Worm (Caenorhabditis elegans) whole organism, L4/young adult: ENCODE data around the gene R07B1.13.

Experiments
- W03F9.2 ChIP-seq: fragments of 150-350 bp; optimal IDR thresholded peaks from 2 replicates; lab custom pipeline; 2014; ENCODE audit warnings: missing biosample characterization, missing genetic modification characterization
- dao-5 ChIP-seq: sonication (generic microtip); optimal IDR thresholded peaks from 2 replicates; lab custom pipeline; 2016; ENCODE audit warnings: missing genotype, missing genetic modification characterization, moderate library complexity, missing compliant biosample characterization
- him-1 ChIP-seq: sonication (generic microtip); optimal IDR thresholded peaks from 2 replicates; lab custom pipeline; 2016; ENCODE audit warnings: missing genotype, missing genetic modification reagents, missing genetic modification characterization, missing compliant biosample characterization

DNA sequence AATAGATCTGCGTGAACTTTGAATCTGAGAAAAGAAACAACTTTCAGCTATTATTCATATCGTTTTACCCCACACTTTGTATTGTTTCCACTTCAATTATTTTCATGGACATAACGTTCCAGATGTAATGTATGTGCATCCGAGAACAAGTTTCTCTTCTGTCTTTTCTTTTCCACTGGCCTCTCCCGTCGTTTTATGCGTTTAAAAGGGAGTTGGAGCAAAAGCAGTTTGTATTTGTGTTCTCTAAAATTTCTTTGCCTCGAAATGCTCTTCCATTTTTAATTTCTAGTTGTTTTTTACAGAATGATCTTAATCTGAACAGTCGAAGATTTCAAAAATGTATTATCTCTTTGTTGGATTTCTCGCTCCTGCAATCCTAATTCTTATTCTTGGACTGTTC lies 13.0 kb upstream of the R07B1.13 start, which contains the start of gene R07B1.11:
- TF ChIP-seq him-1 (tag; lab: Kevin White, UChicago) (no peak), W03F9.2 (tag; lab: Kevin White, UChicago) (no peak), dao-5 (tag; lab: Kevin White, UChicago) (no peak)
